Fruit fly (Drosophila melanogaster): Measurements from ENCODE around the gene PTPMT1.

Gene PTPMT1

DNA sequence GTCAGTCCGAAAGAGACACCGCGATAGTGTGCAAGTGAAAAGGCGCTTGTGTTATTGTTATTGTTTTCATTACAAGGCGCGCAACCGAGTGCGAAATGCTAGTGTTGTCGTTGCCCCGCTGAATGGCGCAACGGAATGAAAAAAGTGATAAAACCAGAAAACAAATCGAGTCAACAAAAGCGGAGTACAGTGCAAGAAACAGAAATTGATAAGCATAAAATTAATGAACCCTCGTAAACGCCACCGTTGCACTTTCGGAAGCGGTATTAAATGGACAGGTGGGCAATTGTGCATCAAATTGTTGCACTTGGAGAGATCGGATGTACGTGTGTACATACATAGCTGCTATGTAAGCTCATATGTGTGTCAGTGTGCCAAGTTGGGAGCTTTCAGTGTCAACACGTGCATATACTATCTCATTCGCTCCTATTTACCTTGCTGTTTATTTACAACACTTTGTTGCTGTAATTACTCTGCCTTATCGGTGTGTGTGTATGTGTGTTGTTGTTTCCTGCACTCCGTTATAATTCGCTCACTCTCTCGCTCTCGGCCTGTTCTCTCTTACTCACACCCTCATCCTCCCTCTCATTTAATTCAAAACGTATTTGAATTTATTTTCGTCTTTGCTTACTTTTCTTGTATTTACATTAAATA lies 34.6 kb upstream of the PTPMT1 start (continued):
- TF ChIP-seq CG4318 (GFP tag; optimal IDR thresholded peaks at IDR 0.05) (no peak), Eip78C (GFP tag) (peak; percentile 91), spab (GFP tag; optimal IDR thresholded peaks at IDR 0.05) (peak; percentile 20), CG8119 (GFP tag; IDR thresholded peaks at IDR 0.05) (peak; percentile 74), Lpt (GFP tag; optimal IDR thresholded peaks at IDR 0.05) (no peak), Eip75B (GFP tag; optimal IDR thresholded peaks at IDR 0.05) (peak; percentile 65), dsx (GFP tag; optimal IDR thresholded peaks at IDR 0.05; ENCODE audit: poor library complexity, severe bottlenecking) (peak; percentile 80), CG6854 (GFP tag; optimal IDR thresholded peaks at IDR 0.05) (peak; percentile 6), Eip93F (GFP tag; optimal IDR thresholded peaks at IDR 0.05) (no peak), CG6276 (GFP tag; optimal IDR thresholded peaks at IDR 0.05) (peak; percentile 33), fkh (GFP tag; optimal IDR thresholded peaks at IDR 0.05) (peak; percentile 92), CG8319 (GFP tag; optimal IDR thresholded peaks at IDR 0.05) (peak; percentile 48), CG3919 (GFP tag; optimal IDR thresholded peaks at IDR 0.05) (peak; percentile 61), fd59A (GFP tag; optimal IDR thresholded peaks at IDR 0.05) (no peak), Hr38 (GFP tag; optimal IDR thresholded peaks at IDR 0.05) (no peak), OdsH (GFP tag; optimal IDR thresholded peaks at IDR 0.05) (peak; percentile 51)

DNA sequence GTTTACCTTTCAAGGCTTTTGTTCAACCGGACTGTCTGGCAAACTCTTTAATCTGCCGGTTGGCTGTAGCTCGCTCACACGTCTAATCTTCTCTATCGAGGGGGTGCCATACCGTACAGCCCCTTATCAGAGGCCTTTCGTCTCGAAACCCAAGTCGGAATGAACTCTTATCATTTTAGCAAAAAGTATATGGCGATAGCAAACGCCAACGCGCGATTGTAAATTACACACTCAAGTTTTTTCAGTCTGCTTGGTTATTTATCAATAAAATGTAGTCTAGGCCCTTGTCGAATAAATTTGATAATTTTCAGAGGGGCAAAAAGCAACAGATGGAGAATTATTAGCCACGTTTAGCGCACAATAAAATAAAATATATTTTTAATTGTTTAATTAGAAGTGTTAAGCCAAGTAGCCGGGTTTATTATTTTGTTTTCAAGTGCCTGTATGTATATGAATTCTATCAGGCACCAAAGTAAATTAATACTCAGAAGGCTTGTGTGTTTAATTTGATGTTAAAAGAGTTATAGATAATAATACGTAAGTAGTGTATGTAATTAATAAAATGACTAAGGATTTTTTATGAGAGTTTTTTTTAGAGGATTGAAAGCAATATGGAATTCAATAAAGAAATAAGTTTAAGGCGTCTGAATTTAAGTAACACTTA lies 33.2 kb upstream of the PTPMT1 start:
- TF ChIP-seq svp (GFP tag) = peak; percentile 83
- TF ChIP-seq Eip93F (GFP tag; optimal IDR thresholded peaks at IDR 0.05) = peak; percentile 75
- peak; percentile 72 for TF ChIP-seq vri (GFP tag; optimal IDR thresholded peaks at IDR 0.05)
- TF ChIP-seq fkh (GFP tag; optimal IDR thresholded peaks at IDR 0.05) = peak; percentile 34
- TF ChIP-seq CG34406 (GFP tag; optimal IDR thresholded peaks at IDR 0.05) = no peak
- TF ChIP-seq Eip78C (GFP tag) = peak; percentile 1
- no peak for TF ChIP-seq dsx (GFP tag; optimal IDR thresholded peaks at IDR 0.05; ENCODE audit: poor library complexity, severe bottlenecking)

DNA sequence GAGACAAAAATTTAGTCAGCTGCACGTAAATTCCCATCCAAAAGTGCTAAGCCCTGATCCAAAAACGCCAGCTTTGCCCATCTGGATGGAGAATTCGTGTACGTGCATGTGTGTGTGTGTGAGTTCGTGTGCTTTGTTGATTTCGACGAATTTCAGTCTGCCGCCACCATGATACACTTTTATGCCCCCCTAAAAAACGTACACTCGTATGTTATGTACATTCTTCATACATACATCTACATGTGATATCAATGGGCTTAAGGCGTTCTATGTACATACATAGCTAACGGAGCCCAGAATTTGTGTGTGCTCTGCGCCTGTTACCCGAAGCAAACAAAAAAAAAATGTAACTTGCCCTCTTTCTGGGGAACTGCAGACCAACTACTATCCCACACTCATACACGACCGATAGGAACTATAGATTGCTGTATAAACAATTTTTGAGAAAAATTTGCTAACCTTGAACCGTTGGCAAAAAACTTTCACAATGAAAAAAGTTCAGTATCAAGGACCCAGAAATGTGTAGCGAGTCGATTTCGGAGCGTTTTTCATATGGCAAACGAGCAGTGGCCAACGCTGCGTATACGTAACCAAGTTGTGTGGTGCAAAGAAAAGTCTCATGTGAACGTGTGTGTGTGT lies 32.3 kb upstream of the PTPMT1 start:
- TF ChIP-seq svp (GFP tag) = peak; percentile 74
- no peak for TF ChIP-seq Sox14 (GFP tag; optimal IDR thresholded peaks at IDR 0.05)
- TF ChIP-seq fkh (GFP tag; optimal IDR thresholded peaks at IDR 0.05) = peak; percentile 92
- peak; percentile 44 for TF ChIP-seq vri (GFP tag; optimal IDR thresholded peaks at IDR 0.05)
- peak; percentile 42 for TF ChIP-seq Eip78C (GFP tag)

DNA sequence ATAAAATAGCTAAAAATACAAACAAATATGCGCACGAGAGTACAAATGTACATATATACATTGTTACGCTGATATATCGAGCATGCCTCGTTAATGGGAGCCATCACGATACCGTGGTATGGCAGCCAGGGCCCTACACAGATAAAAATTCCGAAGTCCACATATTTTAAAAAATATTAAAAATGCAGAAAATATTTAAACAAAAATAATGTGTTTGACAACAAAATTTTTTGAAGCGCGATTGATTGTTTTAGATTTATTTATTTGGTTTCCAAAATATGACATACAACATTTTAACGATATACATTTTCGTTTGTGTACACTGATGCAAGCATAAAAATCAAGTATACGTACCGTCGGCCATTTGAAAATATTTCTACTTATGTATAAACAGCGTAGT lies 31.4 kb upstream of the PTPMT1 start:
- no peak for TF ChIP-seq CG9139 (GFP tag; optimal IDR thresholded peaks at IDR 0.05)
- peak; percentile 54 for TF ChIP-seq CG3032 (tag; optimal IDR thresholded peaks at IDR 0.05)
- TF ChIP-seq CG11902 (GFP tag; optimal IDR thresholded peaks at IDR 0.05) = peak; percentile 33
- peak; percentile 55 for TF ChIP-seq CG10669 (GFP tag; optimal IDR thresholded peaks at IDR 0.05)
- peak; percentile 69 for TF ChIP-seq Sox102F (GFP tag; optimal IDR thresholded peaks at IDR 0.05)
- peak; percentile 43 for TF ChIP-seq Sox15 (GFP tag; optimal IDR thresholded peaks at IDR 0.05)
- TF ChIP-seq CG7368 (GFP tag; optimal IDR thresholded peaks at IDR 0.05) = peak; percentile 46
- peak; percentile 68 for TF ChIP-seq Met (GFP tag; optimal IDR thresholded peaks at IDR 0.05)
- TF ChIP-seq CG11294 (GFP tag; IDR thresholded peaks at IDR 0.05) = peak; percentile 70
- peak; percentile 60 for TF ChIP-seq CG10631 (GFP tag; optimal IDR thresholded peaks at IDR 0.05)
- TF ChIP-seq Ets96B (tag; optimal IDR thresholded peaks at IDR 0.05) = peak; percentile 62
- peak; percentile 4 for TF ChIP-seq CG16779 (tag; optimal IDR thresholded peaks at IDR 0.05)
- TF ChIP-seq topi (GFP tag; optimal IDR thresholded peaks at IDR 0.05) = peak; percentile 62
- TF ChIP-seq fd59A (GFP tag; optimal IDR thresholded peaks at IDR 0.05) = peak; percentile 20
- TF ChIP-seq esn (GFP tag; optimal IDR thresholded peaks at IDR 0.05) = peak; percentile 78
- peak; percentile 61 for TF ChIP-seq CG6792 (GFP tag; optimal IDR thresholded peaks at IDR 0.05)
- TF ChIP-seq Eip78C (GFP tag) = peak; percentile 93
- TF ChIP-seq CG1621 (tag; optimal IDR thresholded peaks at IDR 0.05) = peak; percentile 16
- no peak for TF ChIP-seq Eip93F (GFP tag; optimal IDR thresholded peaks at IDR 0.05)
- TF ChIP-seq CG4318 (GFP tag; optimal IDR thresholded peaks at IDR 0.05) = peak; percentile 33
- peak; percentile 43 for TF ChIP-seq CG8319 (GFP tag; optimal IDR thresholded peaks at IDR 0.05)
- peak; percentile 69 for TF ChIP-seq achi (GFP tag; optimal IDR thresholded peaks at IDR 0.05)
- peak; percentile 52 for TF ChIP-seq cyc (GFP tag; optimal IDR thresholded peaks at IDR 0.05)
- TF ChIP-seq CG32006 (GFP tag; optimal IDR thresholded peaks at IDR 0.05) = peak; percentile 84
- no peak for TF ChIP-seq CG6854 (GFP tag; optimal IDR thresholded peaks at IDR 0.05)
- peak; percentile 79 for TF ChIP-seq net (GFP tag; optimal IDR thresholded peaks at IDR 0.05)
- peak; percentile 65 for TF ChIP-seq Smox (GFP tag; optimal IDR thresholded peaks at IDR 0.05)
- TF ChIP-seq spab (GFP tag; optimal IDR thresholded peaks at IDR 0.05) = peak; percentile 23
- peak; percentile 76 for TF ChIP-seq OdsH (GFP tag; optimal IDR thresholded peaks at IDR 0.05)
- TF ChIP-seq CG6276 (GFP tag; optimal IDR thresholded peaks at IDR 0.05) = peak; percentile 75

Measured in whole organism, prepupa.